Fruit fly (Drosophila melanogaster): Measurements from ENCODE around the gene CG14000.
A peak's percentile ranks its signal among the peaks of the same experiment; 100 is the strongest.

- TF ChIP-seq usp (GFP tag; optimal IDR thresholded peaks at IDR 0.05), result no peak
- TF ChIP-seq psq (optimal IDR thresholded peaks at IDR 0.05), result no peak
- TF ChIP-seq CG8478 (optimal IDR thresholded peaks at IDR 0.05), result no peak
- TF ChIP-seq pan (optimal IDR thresholded peaks at IDR 0.05), result no peak
- peak; percentile 84 for TF ChIP-seq Dll (optimal IDR thresholded peaks at IDR 0.05)
Measured at dm6 chr2L:5943229-5944078, 33.4 kb upstream of the CG14000 start, which contains the start of the genes Sfp26Ad and Gpdh1.

Measured in whole organism.